Fruit fly (Drosophila melanogaster) whole organism: ENCODE results near the gene CG33111.

Experiments
- CG8478 ChIP-seq: fragments of >200 bp; optimal IDR thresholded peaks from 2 replicates; lab custom pipeline; 2018; ENCODE audit warnings: inconsistent platforms
- Dll ChIP-seq: fragments of >200 bp; optimal IDR thresholded peaks from 2 replicates; lab custom pipeline; 2017
- EcR ChIP-seq, 2 experiments: fragments of >200 bp; optimal IDR thresholded peaks; 2 replicates each; lab custom pipeline; 2017; ENCODE audit warnings: missing biosample characterization in 2 of 2, missing genetic modification characterization in 2 of 2, missing genetic modification reagents in 2 of 2
- pan ChIP-seq: fragments of >200 bp; optimal IDR thresholded peaks from 2 replicates; lab custom pipeline; 2017
- psq ChIP-seq: fragments of >200 bp; optimal IDR thresholded peaks from 2 replicates; lab custom pipeline; 2017
- usp ChIP-seq: fragments of >200 bp; optimal IDR thresholded peaks from 2 replicates; lab custom pipeline; 2017; ENCODE audit warnings: missing biosample characterization, missing genetic modification characterization, mixed read lengths

- TF ChIP-seq psq (no peak), pan (no peak), EcR (GFP tag; optimal IDR thresholded peaks at IDR 0.05; lab: Kevin White, UChicago) (no peak), Dll (lab: Kevin White, UChicago) (no peak), usp (GFP tag; lab: Kevin White, UChicago) (no peak), CG8478 (no peak)
Observed at dm6 chr3R:23783403-23783757, 35.7 kb downstream of the CG33111 start.
